Fruit fly (Drosophila melanogaster) whole organism, larva: Measurements from ENCODE around the gene CG3939.

Experiments used
- noc ChIP-seq: fragments of 200-800 bp; sonication (Bioruptor generic); optimal IDR thresholded peaks from 3 replicates; lab custom pipeline; 2019; ENCODE audit warnings: missing biosample characterization, mild to moderate bottlenecking, missing genetic modification characterization, moderate library complexity

Gene CG3939

DNA sequence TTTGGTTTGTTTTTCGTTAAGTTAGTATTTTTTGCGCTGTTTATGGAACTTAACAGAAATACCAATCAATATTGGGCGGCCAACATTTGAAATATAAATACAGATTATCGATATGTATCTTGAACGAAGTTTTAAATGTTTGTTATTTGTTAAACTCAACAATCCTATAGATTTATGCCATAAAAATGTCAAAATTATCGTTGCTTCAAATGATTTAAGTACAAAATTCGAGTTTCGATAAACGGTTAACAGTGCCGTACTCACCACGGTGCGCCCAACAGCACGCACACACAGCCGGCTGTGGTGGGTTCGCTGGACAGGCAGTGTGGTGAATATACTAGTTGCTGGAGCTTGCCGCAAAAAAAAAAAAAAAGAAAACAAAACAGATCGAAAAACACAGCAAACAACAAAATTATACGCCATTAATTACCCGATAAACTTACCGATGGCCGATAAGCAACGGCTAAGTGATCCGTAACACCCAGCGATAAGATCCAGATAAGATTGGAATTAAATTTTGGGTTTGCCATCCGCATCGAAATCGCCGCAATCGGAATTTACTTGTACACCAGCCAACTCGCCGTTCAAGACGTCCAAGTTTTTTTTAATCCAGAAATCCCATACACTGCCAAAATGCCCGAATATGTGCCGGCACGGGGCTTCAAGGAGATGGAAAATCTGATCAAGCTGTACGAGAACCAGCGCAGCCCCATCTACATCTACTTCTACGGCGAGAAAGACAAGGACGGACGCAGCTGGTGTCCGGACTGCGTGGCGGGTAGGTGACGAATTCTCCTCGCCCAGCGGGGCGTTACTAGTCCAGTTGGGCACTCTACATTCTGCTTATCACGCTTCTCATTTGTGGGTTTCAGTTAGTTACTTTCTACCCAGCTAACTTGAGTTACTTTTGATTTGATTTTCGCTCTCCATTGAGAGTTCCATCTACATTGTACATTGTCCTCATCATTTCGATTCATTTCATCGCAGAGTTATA, at the start of gene CG3939:
Gene CG3939, plus strand, starts transcription at position 138 of the 994 bp plus-strand sequence.
- no peak for TF ChIP-seq noc (tag; lab: Kevin White, UChicago)

dm6 chrX:3127564-3127963, 47.3 kb upstream of the CG3939 start:
- TF ChIP-seq noc (tag; lab: Kevin White, UChicago), result no peak

- TF ChIP-seq noc (tag; lab: Kevin White, UChicago), result no peak
Measured at dm6 chrX:3131978-3132377, 42.8 kb upstream of the CG3939 start.

DNA sequence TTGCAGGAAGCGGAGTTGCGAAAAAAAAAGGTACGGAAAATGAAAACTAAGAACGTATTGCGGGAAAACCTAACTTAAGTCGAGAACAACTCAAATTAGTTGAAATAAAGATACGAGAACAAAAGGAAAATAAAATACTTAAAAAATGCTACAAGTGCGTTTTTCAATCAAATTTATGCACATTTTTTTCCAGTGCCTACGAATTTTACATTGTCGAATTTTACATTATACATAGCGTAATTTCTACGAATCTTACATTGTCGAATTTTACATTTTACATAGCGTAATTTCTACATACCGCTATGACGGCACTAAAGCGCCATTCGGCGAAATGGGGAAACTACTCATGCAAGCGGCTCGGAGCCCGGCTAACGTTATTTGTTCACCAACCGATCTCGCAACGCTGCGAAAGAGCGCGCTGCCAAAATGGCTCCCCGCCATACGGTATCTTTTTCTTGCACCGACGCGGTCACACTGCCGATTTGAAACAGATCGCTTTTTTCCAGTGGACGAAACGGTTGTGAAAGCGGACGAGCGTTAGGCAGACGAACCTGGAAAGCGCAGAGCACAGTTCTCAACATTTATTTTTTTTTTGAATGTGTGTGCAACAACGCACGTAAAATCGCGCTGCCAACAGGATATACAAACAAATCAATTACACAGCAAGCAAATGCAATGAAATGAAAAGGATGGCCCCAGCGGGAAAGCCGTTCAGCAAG, 40.3 kb upstream of the CG3939 start, which contains the start of gene N:
Gene N, plus strand, starts transcription at position 488 of the 719 bp plus-strand sequence.
- no peak for TF ChIP-seq noc (tag; lab: Kevin White, UChicago)

dm6 chrX:3135102-3135393, 39.8 kb upstream of the CG3939 start:
- no peak for TF ChIP-seq noc (tag; lab: Kevin White, UChicago)

dm6 chrX:3135620-3136019, 39.2 kb upstream of the CG3939 start:
- TF ChIP-seq noc (tag; lab: Kevin White, UChicago), result no peak

DNA sequence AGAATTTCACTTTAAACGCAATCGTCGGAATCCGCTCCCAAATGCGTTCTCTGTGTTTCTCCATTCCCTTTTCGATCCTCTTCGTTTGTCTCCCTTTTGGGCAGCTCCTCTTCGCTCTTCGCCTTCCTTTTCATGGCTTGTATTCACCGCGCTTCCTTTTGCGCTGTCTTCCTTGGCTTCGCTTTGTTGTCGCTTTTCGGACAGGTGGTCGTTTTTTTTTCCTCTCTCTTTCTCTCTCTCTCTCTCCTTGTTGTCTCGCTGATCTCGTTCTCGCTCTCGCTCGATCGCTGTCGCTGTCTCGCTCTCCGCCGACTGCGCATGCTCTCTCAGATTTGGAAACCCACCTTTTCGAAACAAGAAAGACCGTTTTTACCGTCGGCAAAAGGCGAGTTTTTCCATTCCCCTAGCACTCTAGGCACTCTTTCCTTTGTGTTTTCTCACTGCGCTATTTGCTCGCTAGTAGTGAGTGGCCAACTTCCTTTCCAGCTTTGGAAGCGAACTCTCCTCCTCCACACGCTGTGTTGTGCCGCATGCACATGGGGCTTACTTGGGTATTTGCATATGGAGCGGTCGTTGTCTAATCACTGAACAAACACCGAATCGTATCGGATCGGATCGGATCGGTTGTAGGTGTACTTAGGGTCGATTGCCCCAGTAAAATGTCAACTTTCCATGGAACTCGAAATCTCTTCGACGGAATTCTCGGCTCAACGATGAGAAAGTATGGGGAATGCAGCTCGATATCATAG, 38.3 kb upstream of the CG3939 start:
- no peak for TF ChIP-seq noc (tag; lab: Kevin White, UChicago)

- no peak for TF ChIP-seq noc (tag; lab: Kevin White, UChicago)
Measured at dm6 chrX:3137853-3138418, 36.9 kb upstream of the CG3939 start.

DNA sequence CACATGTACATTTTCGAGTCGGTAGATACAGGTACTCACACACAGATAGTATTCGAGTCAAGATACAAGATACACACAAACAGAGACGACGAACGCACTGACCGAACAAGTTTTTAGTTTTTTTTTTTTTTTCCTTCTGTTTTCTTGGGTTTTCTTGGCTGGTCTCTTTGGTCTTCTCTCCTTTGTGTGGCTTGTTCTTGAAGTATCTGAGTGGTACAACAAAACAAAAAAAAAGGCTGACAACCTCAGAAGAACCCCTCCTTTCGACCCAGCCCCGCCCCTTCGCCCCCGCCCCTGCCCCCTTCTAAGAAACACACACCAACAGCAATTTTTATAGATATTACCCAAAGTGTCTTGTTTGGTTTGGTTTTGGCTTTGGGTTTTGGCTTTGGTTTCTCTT, 34.9 kb upstream of the CG3939 start:
- TF ChIP-seq noc (tag; lab: Kevin White, UChicago), result no peak

dm6 chrX:3140809-3141208, 34.0 kb upstream of the CG3939 start:
- no peak for TF ChIP-seq noc (tag; lab: Kevin White, UChicago)

- no peak for TF ChIP-seq noc (tag; lab: Kevin White, UChicago)
Measured at dm6 chrX:3142090-3142489, 32.7 kb upstream of the CG3939 start.

- no peak for TF ChIP-seq noc (tag; lab: Kevin White, UChicago)
Measured at dm6 chrX:3143235-3144030, 31.4 kb upstream of the CG3939 start.

- TF ChIP-seq noc (tag; lab: Kevin White, UChicago), result no peak
Measured at dm6 chrX:3146995-3147394, 27.8 kb upstream of the CG3939 start.

dm6 chrX:3150655-3151486, 23.9 kb upstream of the CG3939 start:
- no peak for TF ChIP-seq noc (tag; lab: Kevin White, UChicago)
